Worm (Caenorhabditis elegans) whole organism, L4/young adult: ENCODE results near the gene far-2.

Experiments used
- W03F9.2 ChIP-seq: fragments of 150-350 bp; optimal IDR thresholded peaks from 2 replicates; lab custom pipeline; 2014; ENCODE audit warnings: missing biosample characterization, missing genetic modification characterization
- dao-5 ChIP-seq: sonication (generic microtip); optimal IDR thresholded peaks from 2 replicates; lab custom pipeline; 2016; ENCODE audit warnings: missing genotype, missing genetic modification characterization, moderate library complexity, missing compliant biosample characterization
- him-1 ChIP-seq: sonication (generic microtip); optimal IDR thresholded peaks from 2 replicates; lab custom pipeline; 2016; ENCODE audit warnings: missing genotype, missing genetic modification reagents, missing genetic modification characterization, missing compliant biosample characterization

Gene far-2

DNA sequence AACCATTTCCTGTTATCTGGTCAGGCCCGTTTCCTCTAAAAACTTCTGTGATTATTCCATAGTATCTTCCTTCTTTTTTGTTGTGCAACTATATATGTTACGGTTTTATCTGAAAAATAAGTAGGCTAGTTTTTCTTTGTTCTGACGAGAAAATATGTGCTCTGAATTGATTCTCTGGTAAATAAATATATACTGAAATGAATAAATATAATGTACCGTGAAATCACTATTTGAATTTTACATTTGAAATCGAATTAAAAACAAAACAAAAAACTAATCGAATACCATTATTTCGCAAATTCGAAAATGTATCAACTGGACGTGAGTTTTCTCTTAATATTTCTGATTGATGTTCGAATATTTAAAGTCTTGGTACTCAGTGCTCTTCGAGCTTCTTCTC, 49.0 kb downstream of the far-2 start, which contains the start of gene ZK512.10:
ZK512.10 (plus strand) TSS at position 301 of the 400 bp plus-strand sequence.
- TF ChIP-seq dao-5 (tag; lab: Kevin White, UChicago), result no peak
- no peak for TF ChIP-seq him-1
- no peak for TF ChIP-seq W03F9.2 (tag; lab: Kevin White, UChicago)
